Fruit fly (Drosophila melanogaster): ENCODE data around the gene Calr.
A peak's percentile ranks its signal among the peaks of the same experiment; 100 is the strongest.

Gene Calr

DNA sequence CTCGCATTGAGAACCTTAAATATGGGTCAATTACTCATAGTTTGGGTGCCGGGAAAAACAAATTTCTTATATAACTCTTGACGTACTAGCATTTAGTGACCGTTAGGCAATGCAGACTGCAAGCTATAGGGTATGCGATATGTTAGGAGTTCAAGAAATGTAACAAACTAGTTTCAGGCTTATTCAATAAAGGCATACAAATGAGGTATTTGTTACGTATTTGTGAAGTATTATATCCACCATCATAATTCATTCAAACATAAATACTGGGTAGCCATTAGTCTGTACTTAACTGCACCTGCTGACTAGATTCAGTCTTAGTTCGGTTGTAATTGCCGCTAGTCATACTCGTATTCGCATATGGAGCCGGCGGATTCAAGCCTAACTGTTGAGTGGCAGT, 22.4 kb downstream of the Calr start:
- TF ChIP-seq CG34367 (tag; optimal IDR thresholded peaks at IDR 0.05), result no peak
- TF ChIP-seq CG13204 (GFP tag; optimal IDR thresholded peaks at IDR 0.05), result no peak
- no peak for TF ChIP-seq Ets98B (GFP tag; IDR thresholded peaks at IDR 0.05)
- no peak for TF ChIP-seq Pif1B (GFP tag; optimal IDR thresholded peaks at IDR 0.05)
- TF ChIP-seq CG14655 (GFP tag; optimal IDR thresholded peaks at IDR 0.05), result no peak
- no peak for TF ChIP-seq fd96Ca (GFP tag; IDR thresholded peaks at IDR 0.05)

DNA sequence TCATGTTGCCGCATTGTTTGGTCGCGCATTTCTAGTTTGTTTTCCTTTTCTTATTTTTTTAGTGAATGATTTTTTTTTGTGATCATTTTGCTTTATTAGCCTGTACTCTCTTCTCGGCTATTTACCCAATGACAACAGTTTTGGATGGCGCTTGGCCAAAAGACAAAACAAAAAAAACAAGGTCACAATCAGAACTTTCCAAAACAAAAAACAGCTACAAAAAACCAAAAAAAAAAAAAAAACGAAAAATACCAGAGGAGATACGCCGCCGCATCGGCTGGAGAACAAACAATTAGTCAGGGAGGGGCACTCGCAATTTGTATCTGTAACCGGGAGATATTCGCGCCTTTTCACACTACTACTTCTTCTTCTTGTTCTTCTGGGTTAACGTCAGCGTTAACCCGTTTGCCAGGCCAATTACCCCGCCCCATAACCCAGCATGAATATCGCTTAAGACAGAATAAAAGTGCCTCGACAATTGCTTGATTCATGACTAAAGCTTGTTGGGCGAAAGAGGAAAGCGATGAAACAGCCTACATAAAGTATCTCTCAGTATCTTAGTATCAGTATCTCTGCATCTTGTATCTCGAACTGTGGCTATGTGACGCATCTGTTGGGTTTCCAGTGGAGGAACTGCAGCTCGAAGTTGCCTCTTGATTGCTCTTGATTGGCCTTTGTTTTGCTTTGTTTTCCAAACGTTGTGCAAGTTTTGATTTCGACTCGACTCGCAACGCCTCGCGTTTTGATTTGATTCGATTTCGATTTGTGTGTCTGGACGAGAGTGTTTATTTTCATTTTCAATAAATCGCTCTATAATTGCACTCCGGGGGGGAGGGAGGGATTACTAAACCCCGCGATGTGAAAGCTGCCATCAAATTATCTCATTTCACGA, 23.5 kb downstream of the Calr start:
- TF ChIP-seq fd96Ca (GFP tag; IDR thresholded peaks at IDR 0.05), result no peak
- TF ChIP-seq EcR (GFP tag; optimal IDR thresholded peaks at IDR 0.05), result peak; percentile 83
- TF ChIP-seq CG13204 (GFP tag; optimal IDR thresholded peaks at IDR 0.05), result no peak
- no peak for TF ChIP-seq CG9948 (tag; optimal IDR thresholded peaks at IDR 0.05)
- no peak for TF ChIP-seq Ets98B (GFP tag; IDR thresholded peaks at IDR 0.05)

DNA sequence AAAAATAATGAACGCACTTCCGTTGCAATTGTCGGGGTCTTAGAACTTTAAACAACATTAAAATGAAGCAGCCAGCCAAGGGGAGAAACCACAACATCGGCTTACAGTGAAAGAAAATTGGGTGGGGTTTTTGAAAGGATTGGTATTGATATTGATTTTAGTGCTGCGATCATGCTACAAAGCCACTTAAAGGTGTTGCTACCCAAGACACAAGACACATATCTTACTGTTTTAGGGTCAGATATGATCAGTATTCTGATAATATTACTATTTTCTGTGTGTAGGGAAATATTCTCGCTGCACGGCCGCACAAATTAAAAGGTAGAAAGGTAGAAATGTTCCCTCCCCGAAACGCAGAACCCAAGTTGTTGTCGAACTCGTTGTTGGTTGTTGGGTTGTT, 25.6 kb downstream of the Calr start:
- peak; percentile 34; the same call in 1 of the 2 replicates for TF ChIP-seq rn (GFP tag; IDR thresholded peaks at IDR 0.05)
- TF ChIP-seq D1 (tag; optimal IDR thresholded peaks at IDR 0.05), result peak; percentile 60
- TF ChIP-seq CG15710 (tag; optimal IDR thresholded peaks at IDR 0.05), result peak; percentile 73
- no peak for TF ChIP-seq Ets98B (GFP tag; IDR thresholded peaks at IDR 0.05)
- TF ChIP-seq Pif1A (GFP tag; optimal IDR thresholded peaks at IDR 0.05), result peak; percentile 58
- no peak for TF ChIP-seq EcR (GFP tag; optimal IDR thresholded peaks at IDR 0.05)
- TF ChIP-seq CG13204 (GFP tag; optimal IDR thresholded peaks at IDR 0.05), result peak; percentile 33
- no peak for TF ChIP-seq CG10348 (GFP tag; IDR thresholded peaks at IDR 0.05)
- peak; percentile 84 for TF ChIP-seq CG14655 (GFP tag; optimal IDR thresholded peaks at IDR 0.05)
- TF ChIP-seq fd96Ca (GFP tag; IDR thresholded peaks at IDR 0.05), result peak; percentile 45; the same call in 1 of the 3 replicates
- no peak for TF ChIP-seq Snoo (tag; optimal IDR thresholded peaks at IDR 0.05)
- peak; percentile 77 for TF ChIP-seq CG17806 (tag; optimal IDR thresholded peaks at IDR 0.05)
- peak; percentile 68 for TF ChIP-seq CG34367 (tag; optimal IDR thresholded peaks at IDR 0.05)
- TF ChIP-seq CG8159 (tag; optimal IDR thresholded peaks at IDR 0.05), result peak; percentile 74
- peak; percentile 73 for TF ChIP-seq CG8301 (tag; optimal IDR thresholded peaks at IDR 0.05)
- peak; percentile 61 for TF ChIP-seq Pif1B (GFP tag; optimal IDR thresholded peaks at IDR 0.05)
- peak; percentile 71 for TF ChIP-seq CG4496 (GFP tag; IDR thresholded peaks at IDR 0.05)
- TF ChIP-seq gl (tag; optimal IDR thresholded peaks at IDR 0.05), result peak; percentile 54
- TF ChIP-seq CG9948 (tag; optimal IDR thresholded peaks at IDR 0.05), result peak; percentile 76
- TF ChIP-seq CG12605 (GFP tag; IDR thresholded peaks at IDR 0.05), result peak; percentile 28; the same call in 1 of the 2 replicates
- no peak for TF ChIP-seq CG32121 (GFP tag; IDR thresholded peaks at IDR 0.05)

DNA sequence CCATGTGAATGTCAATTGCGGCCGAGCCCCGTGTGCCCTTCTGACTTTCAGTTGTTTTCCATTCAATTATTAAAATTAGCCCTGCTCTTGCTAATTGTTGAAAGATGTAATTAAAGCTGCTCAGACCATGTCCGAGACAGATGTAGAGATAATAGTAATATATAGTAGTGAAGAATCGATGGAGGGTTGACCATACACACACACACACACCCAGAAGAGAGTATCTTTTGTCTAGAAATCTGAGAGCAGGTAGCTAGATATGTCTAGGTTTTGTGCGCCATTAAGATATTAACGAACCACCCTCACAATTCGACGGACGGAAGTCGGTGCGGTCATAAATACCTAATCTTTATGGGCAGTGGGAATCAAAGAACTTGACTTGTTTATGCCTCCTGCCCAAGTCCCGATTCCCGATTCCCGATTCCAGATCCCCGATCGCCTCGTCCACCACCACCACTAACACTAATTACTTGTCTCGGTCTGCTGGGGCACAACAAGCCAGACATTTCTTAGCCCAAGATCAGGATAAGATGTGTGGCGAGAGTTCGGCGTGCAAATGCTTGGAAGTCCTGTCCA, 26.1 kb downstream of the Calr start:
- no peak for TF ChIP-seq Pif1A (GFP tag; optimal IDR thresholded peaks at IDR 0.05)
- TF ChIP-seq Snoo (tag; optimal IDR thresholded peaks at IDR 0.05), result no peak
- TF ChIP-seq CG14655 (GFP tag; optimal IDR thresholded peaks at IDR 0.05), result no peak
- TF ChIP-seq CG8301 (tag; optimal IDR thresholded peaks at IDR 0.05), result no peak
- no peak for TF ChIP-seq EcR (GFP tag; optimal IDR thresholded peaks at IDR 0.05)

DNA sequence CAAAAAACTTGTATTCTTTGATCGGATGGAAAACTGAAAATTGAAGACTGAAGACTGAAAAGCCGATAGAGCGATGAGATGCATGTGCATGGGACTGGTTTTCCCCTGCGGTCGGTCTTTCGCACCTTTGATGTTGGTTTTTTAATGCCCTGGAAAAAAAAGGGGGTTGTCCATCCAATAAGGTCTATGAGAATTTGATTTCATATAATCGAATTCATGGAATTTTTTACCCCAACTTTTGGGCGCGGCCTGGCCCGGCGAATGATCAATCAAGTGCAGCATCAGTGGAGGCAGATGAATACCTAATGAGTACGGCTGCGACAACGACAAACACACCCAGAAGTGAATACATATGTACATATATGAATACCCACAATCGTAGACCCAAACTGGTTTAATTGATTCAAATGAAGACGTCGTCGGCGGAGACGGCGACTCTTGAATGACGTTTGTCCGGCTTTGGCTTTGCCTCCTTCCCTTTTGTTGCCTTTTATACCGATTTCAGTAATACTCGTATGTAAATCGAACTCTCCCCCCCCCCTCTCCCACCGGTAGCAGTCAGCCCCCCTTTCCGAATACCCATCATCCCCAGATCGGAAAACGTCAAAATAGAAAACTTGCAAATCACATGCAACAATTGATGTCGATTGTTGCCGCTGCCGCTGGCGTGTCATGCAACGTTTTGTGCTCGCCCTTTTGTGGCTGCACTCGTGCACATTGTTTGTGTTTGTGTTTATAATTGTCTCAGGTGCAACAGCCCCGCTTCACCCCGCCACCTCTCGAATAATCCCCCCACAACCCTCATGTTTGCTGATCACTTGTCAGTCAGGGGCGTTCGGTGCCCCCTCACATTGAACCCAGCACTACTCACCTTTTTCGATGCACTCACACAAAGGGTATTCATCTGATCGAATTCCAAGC, 27.4 kb downstream of the Calr start:
- TF ChIP-seq CG8301 (tag; optimal IDR thresholded peaks at IDR 0.05) (no peak), CG14655 (GFP tag; optimal IDR thresholded peaks at IDR 0.05) (no peak), CG13204 (GFP tag; optimal IDR thresholded peaks at IDR 0.05) (no peak), CG4496 (GFP tag; IDR thresholded peaks at IDR 0.05) (no peak), gl (tag; optimal IDR thresholded peaks at IDR 0.05) (peak; percentile 2), EcR (GFP tag; optimal IDR thresholded peaks at IDR 0.05) (peak; percentile 12), CG8159 (tag; optimal IDR thresholded peaks at IDR 0.05) (no peak), D1 (tag; optimal IDR thresholded peaks at IDR 0.05) (no peak), rn (GFP tag; IDR thresholded peaks at IDR 0.05) (no peak), CG34367 (tag; optimal IDR thresholded peaks at IDR 0.05) (no peak), Ets98B (GFP tag; IDR thresholded peaks at IDR 0.05) (no peak), CG10348 (GFP tag; IDR thresholded peaks at IDR 0.05) (no peak), Pif1A (GFP tag; optimal IDR thresholded peaks at IDR 0.05) (no peak)

DNA sequence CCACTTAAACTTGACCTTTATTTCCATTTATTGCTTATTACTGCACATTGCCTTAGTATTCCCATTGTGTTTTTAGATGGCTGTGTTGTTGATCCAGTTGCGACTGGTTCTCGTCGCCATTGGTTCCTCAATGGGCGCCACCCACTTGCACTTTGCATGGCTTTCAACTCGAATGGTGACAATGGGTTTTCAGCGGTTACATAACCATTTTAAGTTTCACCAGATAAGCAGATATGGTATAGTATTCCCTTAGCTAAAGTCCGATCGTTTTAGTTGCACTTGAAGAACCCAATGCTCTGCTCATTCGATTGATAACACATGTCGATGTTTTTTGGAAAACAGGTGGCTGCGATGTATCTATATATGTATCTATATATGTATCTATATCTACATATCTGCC, 28.7 kb downstream of the Calr start:
- TF ChIP-seq fd96Ca (GFP tag; IDR thresholded peaks at IDR 0.05) (no peak), CG15710 (tag; optimal IDR thresholded peaks at IDR 0.05) (peak; percentile 7)
